Fruit fly (Drosophila melanogaster) S2 (cell line): ENCODE measurements around the gene Pex3.

ENCODE experiments used
- CG8478 ChIP-seq: fragments of >200 bp; optimal IDR thresholded peaks from 2 replicates; lab custom pipeline; 2018
- CTCF ChIP-seq, 2 experiments: fragments of >200 bp; optimal IDR thresholded peaks; 2 replicates each; lab custom pipeline; 2018

dm6 chr3L:15150028-15150427, 5.9 kb downstream of the Pex3 start:
- TF ChIP-seq CG8478 (lab: Kevin White, UChicago) (no peak), CTCF (optimal IDR thresholded peaks at IDR 0.05; lab: Kevin White, UChicago) (no peak)
